Fruit fly (Drosophila melanogaster) whole organism, embryonic: ENCODE measurements around the gene CG4953.

Source experiments
- Asciz ChIP-seq: fragments of 200-800 bp; sonication (Bioruptor generic); optimal IDR thresholded peaks from 2 replicates; lab custom pipeline; 2017; ENCODE audit warnings: missing biosample characterization, mild to moderate bottlenecking, missing genetic modification characterization, missing genetic modification reagents
- Bdp1 ChIP-seq: fragments of 200-800 bp; sonication (Bioruptor generic); optimal IDR thresholded peaks from 3 replicates; lab custom pipeline; 2016; ENCODE audit warnings: missing biosample characterization, missing genetic modification characterization
- CG10267 ChIP-seq: fragments of 200-800 bp; sonication (Bioruptor generic); optimal IDR thresholded peaks from 2 replicates; lab custom pipeline; 2018; ENCODE audit warnings: missing biosample characterization, mild to moderate bottlenecking, missing genetic modification characterization, moderate library complexity
- CG10321 ChIP-seq: fragments of 200-800 bp; sonication (Bioruptor generic); IDR thresholded peaks from 2 replicates; pipeline ENCODE4 v1.3.6; 2022; ENCODE audit warnings: missing biosample characterization, missing genetic modification characterization
- CG10654 ChIP-seq: fragments of 200-800 bp; sonication (Bioruptor generic); optimal IDR thresholded peaks from 2 replicates; lab custom pipeline; 2016; ENCODE audit warnings: missing biosample characterization, missing genetic modification characterization
- CG11247 ChIP-seq: fragments of 200-800 bp; sonication (Bioruptor generic); IDR thresholded peaks from 2 replicates; pipeline ENCODE4 v1.3.6; 2022; ENCODE audit warnings: missing biosample characterization, missing genetic modification characterization
- CG11723 ChIP-seq: fragments of 200-800 bp; sonication (Bioruptor generic); optimal IDR thresholded peaks from 2 replicates; lab custom pipeline; 2017; ENCODE audit warnings: missing biosample characterization, mild to moderate bottlenecking, missing genetic modification characterization
- CG12219 ChIP-seq: fragments of 200-800 bp; sonication (Bioruptor generic); optimal IDR thresholded peaks from 3 replicates; lab custom pipeline; 2018; ENCODE audit warnings: missing biosample characterization, mild to moderate bottlenecking, missing genetic modification characterization
- CG12236 ChIP-seq: fragments of 200-800 bp; sonication (Bioruptor generic); optimal IDR thresholded peaks from 2 replicates; lab custom pipeline; 2016; ENCODE audit warnings: missing biosample characterization, missing genetic modification characterization
- CG13424 ChIP-seq: fragments of 200-800 bp; sonication (Bioruptor generic); optimal IDR thresholded peaks from 2 replicates; lab custom pipeline; 2019; ENCODE audit warnings: missing biosample characterization, mild to moderate bottlenecking, missing genetic modification characterization, moderate library complexity
- CG17385 ChIP-seq: fragments of 200-800 bp; sonication (Bioruptor generic); optimal IDR thresholded peaks from 3 replicates; lab custom pipeline; 2018; ENCODE audit warnings: missing biosample characterization, mild to moderate bottlenecking, missing genetic modification characterization
- CG17912 ChIP-seq: fragments of 200-800 bp; sonication (Bioruptor generic); optimal IDR thresholded peaks from 2 replicates; lab custom pipeline; 2018; ENCODE audit warnings: missing biosample characterization, mild to moderate bottlenecking, missing genetic modification characterization
- CG31224 ChIP-seq: fragments of 200-800 bp; sonication (Bioruptor generic); IDR thresholded peaks from 2 replicates; pipeline ENCODE4 v1.3.6; 2022; ENCODE audit warnings: missing biosample characterization, missing genetic modification characterization
- CG31365 ChIP-seq: fragments of 200-800 bp; sonication (Bioruptor generic); optimal IDR thresholded peaks from 2 replicates; lab custom pipeline; 2018; ENCODE audit warnings: missing biosample characterization, mild to moderate bottlenecking, missing genetic modification characterization
- CG3407 ChIP-seq: fragments of 200-800 bp; sonication (Bioruptor generic); optimal IDR thresholded peaks from 2 replicates; lab custom pipeline; 2018; ENCODE audit warnings: missing biosample characterization, mild to moderate bottlenecking, missing genetic modification characterization
- CG3726 ChIP-seq: fragments of 200-800 bp; sonication (Bioruptor generic); IDR thresholded peaks from 3 replicates; pipeline ENCODE4, ENCODE4 v1.3.6; 2022; ENCODE audit warnings: missing biosample characterization, missing genetic modification characterization
- CG4707 ChIP-seq: fragments of 200-800 bp; sonication (Bioruptor generic); optimal IDR thresholded peaks from 2 replicates; lab custom pipeline; 2018; ENCODE audit warnings: missing biosample characterization, mild to moderate bottlenecking, missing genetic modification characterization, moderate library complexity
- CG4730 ChIP-seq: fragments of 200-800 bp; sonication (Bioruptor generic); IDR thresholded peaks from 2 replicates; pipeline ENCODE4 v1.3.6; 2022; ENCODE audit warnings: missing biosample characterization, missing genetic modification characterization
- CG6254 ChIP-seq: fragments of 200-800 bp; sonication (Bioruptor generic); optimal IDR thresholded peaks from 3 replicates; lab custom pipeline; 2017; ENCODE audit warnings: mild to moderate bottlenecking, missing biosample characterization, missing genetic modification reagents, missing genetic modification characterization
- CG6654 ChIP-seq: fragments of 200-800 bp; sonication (Bioruptor generic); optimal IDR thresholded peaks from 2 replicates; lab custom pipeline; 2017; ENCODE audit warnings: missing biosample characterization, mild to moderate bottlenecking, missing genetic modification characterization
- CG7928 ChIP-seq: fragments of 200-800 bp; sonication (Bioruptor generic); optimal IDR thresholded peaks from 2 replicates; lab custom pipeline; 2017; ENCODE audit warnings: missing biosample characterization, mild to moderate bottlenecking, missing genetic modification characterization
- CG8089 ChIP-seq: fragments of 200-800 bp; sonication (Bioruptor generic); optimal IDR thresholded peaks from 3 replicates; lab custom pipeline; 2016; ENCODE audit warnings: missing biosample characterization, missing genetic modification characterization
- CG8359 ChIP-seq: fragments of 200-800 bp; sonication (Bioruptor generic); optimal IDR thresholded peaks from 2 replicates; lab custom pipeline; 2017; ENCODE audit warnings: missing biosample characterization, mild to moderate bottlenecking, missing genetic modification characterization, borderline replicate concordance
- CG8944 ChIP-seq: fragments of 200-800 bp; sonication (Bioruptor generic); optimal IDR thresholded peaks from 3 replicates; lab custom pipeline; 2016; ENCODE audit warnings: missing biosample characterization, missing genetic modification characterization
- Dbx ChIP-seq: fragments of 200-800 bp; sonication (Bioruptor generic); IDR thresholded peaks from 3 replicates; pipeline ENCODE4 v1.3.6; 2022; ENCODE audit warnings: missing biosample characterization, missing genetic modification characterization
- Doc3 ChIP-seq: fragments of 200-800 bp; sonication (Bioruptor generic); IDR thresholded peaks from 3 replicates; pipeline ENCODE4 v1.3.6; 2022; ENCODE audit warnings: missing biosample characterization, missing genetic modification characterization; ENCODE audit not compliant: partially characterized antibody
- HLH4C ChIP-seq: fragments of 200-800 bp; sonication (Bioruptor generic); IDR thresholded peaks from 3 replicates; pipeline ENCODE4 v1.3.6; 2022; ENCODE audit warnings: missing biosample characterization, missing genetic modification characterization; ENCODE audit not compliant: partially characterized antibody
- Kr ChIP-seq: fragments of 200-800 bp; sonication (Bioruptor generic); optimal IDR thresholded peaks from 2 replicates; lab custom pipeline; 2017; ENCODE audit warnings: missing biosample characterization, mild to moderate bottlenecking, missing genetic modification characterization
- NC2β ChIP-seq: fragments of 200-800 bp; sonication (Bioruptor generic); optimal IDR thresholded peaks from 2 replicates; lab custom pipeline; 2016; ENCODE audit warnings: missing biosample characterization, missing genetic modification characterization
- Rfx ChIP-seq: fragments of 200-800 bp; sonication (Bioruptor generic); IDR thresholded peaks from 2 replicates; pipeline ENCODE4 v1.3.6; 2022; ENCODE audit warnings: missing biosample characterization, missing genetic modification characterization
- Sox102F ChIP-seq: fragments of 200-800 bp; sonication (Bioruptor generic); optimal IDR thresholded peaks from 2 replicates; lab custom pipeline; 2018; ENCODE audit warnings: missing biosample characterization, mild to moderate bottlenecking, missing genetic modification characterization, moderate library complexity
- Stat92E ChIP-seq, 3 experiments: fragments of >200 bp in 2 of 3; fragments of 200-800 bp in 1 of 3; sonication (Bioruptor generic) in 1 of 3; optimal IDR thresholded peaks; 2 replicates each; lab custom pipeline; 2017 to 2019; ENCODE audit warnings: missing biosample characterization in 3 of 3, missing genetic modification characterization in 3 of 3, mild to moderate bottlenecking in 1 of 3, moderate library complexity in 1 of 3
- bigmax ChIP-seq: fragments of 200-800 bp; sonication (Bioruptor generic); optimal IDR thresholded peaks from 2 replicates; lab custom pipeline; 2018; ENCODE audit warnings: missing biosample characterization, mild to moderate bottlenecking, missing genetic modification characterization
- ci ChIP-seq: fragments of 200-800 bp; sonication (Bioruptor generic); IDR thresholded peaks from 3 replicates; pipeline ENCODE4 v1.3.6; 2022; ENCODE audit warnings: missing biosample characterization, missing genetic modification characterization
- dati ChIP-seq: fragments of 200-800 bp; sonication (Bioruptor generic); IDR thresholded peaks from 2 replicates; pipeline ENCODE4 v1.3.6; 2022; ENCODE audit warnings: missing biosample characterization, missing genetic modification characterization
- en ChIP-seq: fragments of 200-800 bp; sonication (Bioruptor generic); optimal IDR thresholded peaks from 2 replicates; lab custom pipeline; 2016; ENCODE audit warnings: missing biosample characterization, missing genetic modification characterization
- eve ChIP-seq, 2 experiments: fragments of >200 bp; optimal IDR thresholded peaks; 2 replicates each; lab custom pipeline; 2017; ENCODE audit warnings: missing biosample characterization in 2 of 2, missing genetic modification characterization in 2 of 2
- fru ChIP-seq: fragments of >200 bp; optimal IDR thresholded peaks from 2 replicates; lab custom pipeline; 2017
- ftz-f1 ChIP-seq: fragments of 200-800 bp; sonication (Bioruptor generic); optimal IDR thresholded peaks from 2 replicates; lab custom pipeline; 2016; ENCODE audit warnings: missing biosample characterization, missing genetic modification characterization
- ind ChIP-seq: fragments of 200-800 bp; sonication (Bioruptor generic); optimal IDR thresholded peaks from 3 replicates; lab custom pipeline; 2016; ENCODE audit warnings: missing biosample characterization, missing genetic modification characterization
- kni ChIP-seq: fragments of 200-800 bp; sonication (Bioruptor generic); optimal IDR thresholded peaks from 3 replicates; lab custom pipeline; 2017; ENCODE audit warnings: mild to moderate bottlenecking, missing biosample characterization, missing genetic modification reagents, missing genetic modification characterization
- knrl ChIP-seq: fragments of 200-800 bp; sonication (Bioruptor generic); IDR thresholded peaks from 3 replicates; pipeline ENCODE4 v1.3.6; 2022; ENCODE audit warnings: missing biosample characterization, missing genetic modification characterization; ENCODE audit not compliant: partially characterized antibody
- nom ChIP-seq: fragments of 200-800 bp; sonication (Bioruptor generic); optimal IDR thresholded peaks from 2 replicates; lab custom pipeline; 2017; ENCODE audit warnings: missing biosample characterization, missing genetic modification characterization, mild to moderate bottlenecking, moderate library complexity, missing genetic modification reagents
- pros ChIP-seq: fragments of 200-800 bp; sonication (Bioruptor generic); optimal IDR thresholded peaks from 3 replicates; lab custom pipeline; 2019; ENCODE audit warnings: missing biosample characterization, mild to moderate bottlenecking, missing genetic modification characterization, moderate library complexity
- sim ChIP-seq: fragments of 200-800 bp; sonication (Bioruptor generic); IDR thresholded peaks from 2 replicates; pipeline ENCODE4 v1.3.6; 2022; ENCODE audit warnings: missing biosample characterization, missing genetic modification characterization
- slbo ChIP-seq: fragments of 200-800 bp; sonication (Bioruptor generic); IDR thresholded peaks from 2 replicates; pipeline ENCODE4 v1.3.6; 2022; ENCODE audit warnings: missing biosample characterization, missing genetic modification characterization
- stwl ChIP-seq: fragments of 200-800 bp; sonication (Bioruptor generic); optimal IDR thresholded peaks from 3 replicates; lab custom pipeline; 2018; ENCODE audit warnings: missing biosample characterization, mild to moderate bottlenecking, missing genetic modification characterization, moderate library complexity
- tin ChIP-seq: fragments of 200-800 bp; sonication (Bioruptor generic); optimal IDR thresholded peaks from 3 replicates; lab custom pipeline; 2016; ENCODE audit warnings: missing biosample characterization, missing genetic modification characterization
- toy ChIP-seq: fragments of 200-800 bp; sonication (Bioruptor generic); IDR thresholded peaks from 2 replicates; pipeline ENCODE4 v1.3.6; 2022; ENCODE audit warnings: missing biosample characterization, missing genetic modification characterization

Gene CG4953

dm6 chr2L:10260750-10261493, 5.6 kb upstream of the CG4953 start, which contains the start of gene Pten (continued):
- TF ChIP-seq CG31224 (no peak), HLH4C (GFP tag; lab: Robert Waterston, UW) (peak; percentile 94), CG11723 (no peak), eve (GFP tag; optimal IDR thresholded peaks at IDR 0.05; lab: Kevin White, UChicago) (peak in 1 of 2 experiments; percentile 8), slbo (GFP tag; lab: Robert Waterston, UW) (peak; percentile 51), CG11247 (GFP tag; lab: Robert Waterston, UW) (no peak), toy (GFP tag; lab: Robert Waterston, UW) (no peak), CG13424 (tag; lab: Kevin White, UChicago) (peak; percentile 56), CG6654 (GFP tag; lab: Kevin White, UChicago) (no peak), CG31365 (tag; lab: Kevin White, UChicago) (no peak), CG3726 (no peak), bigmax (no peak), Asciz (GFP tag; lab: Kevin White, UChicago) (no peak), Stat92E (GFP tag; optimal IDR thresholded peaks at IDR 0.05; lab: Kevin White, UChicago) (no peak), CG8944 (GFP tag; lab: Kevin White, UChicago) (peak; percentile 37), nom (GFP tag; lab: Kevin White, UChicago) (peak; percentile 29), CG10654 (GFP tag; lab: Kevin White, UChicago) (peak; percentile 62), CG4707 (GFP tag; lab: Kevin White, UChicago) (peak; percentile 61), CG6254 (GFP tag; lab: Kevin White, UChicago) (peak; percentile 100), dati (GFP tag; lab: Robert Waterston, UW) (no peak), CG17385 (GFP tag; lab: Kevin White, UChicago) (peak; percentile 44), CG4730 (GFP tag; lab: Robert Waterston, UW) (no peak), sim (GFP tag; lab: Robert Waterston, UW) (no peak), CG8089 (GFP tag; lab: Kevin White, UChicago) (peak; percentile 10), NC2β (peak; percentile 57), ftz-f1 (GFP tag; lab: Kevin White, UChicago) (no peak), knrl (GFP tag; lab: Robert Waterston, UW) (peak; percentile 87), kni (GFP tag; lab: Kevin White, UChicago) (no peak), stwl (tag; lab: Kevin White, UChicago) (peak; percentile 60), CG8359 (GFP tag; lab: Kevin White, UChicago) (no peak), ind (GFP tag; lab: Kevin White, UChicago) (peak; percentile 71), pros (GFP tag; lab: Kevin White, UChicago) (no peak), CG12236 (GFP tag; lab: Kevin White, UChicago) (no peak), Kr (GFP tag; lab: Kevin White, UChicago) (no peak), Bdp1 (GFP tag; lab: Kevin White, UChicago) (no peak), Doc3 (GFP tag; lab: Robert Waterston, UW) (peak; percentile 66; the same call in 2 of the 3 replicates), CG10321 (no peak), tin (GFP tag; lab: Kevin White, UChicago) (peak; percentile 50), Sox102F (GFP tag; lab: Kevin White, UChicago) (no peak), CG3407 (no peak), CG17912 (GFP tag; lab: Kevin White, UChicago) (peak; percentile 41), CG10267 (tag; lab: Kevin White, UChicago) (peak; percentile 76), Rfx (no peak; the same call in 1 of the 2 replicates), fru (lab: Kevin White, UChicago) (no peak), CG7928 (GFP tag; lab: Kevin White, UChicago) (peak; percentile 4), en (GFP tag; lab: Kevin White, UChicago) (peak; percentile 51), Dbx (peak; percentile 76; the same call in 2 of the 3 replicates), ci (GFP tag; lab: Robert Waterston, UW) (peak; percentile 73; the same call in 1 of the 3 replicates), CG12219 (GFP tag; lab: Kevin White, UChicago) (peak; percentile 27)
